Worm (Caenorhabditis elegans) whole organism, early embryonic: ENCODE data around the gene F21D5.9.
A peak's percentile ranks its signal among the peaks of the same experiment; 100 is the strongest.

ENCODE experiments used
- B0310.2 ChIP-seq: sonication (generic microtip); optimal IDR thresholded peaks from 2 replicates; lab custom pipeline; 2016; ENCODE audit warnings: mild to moderate bottlenecking, missing genetic modification characterization, missing compliant biosample characterization
- F13C5.2 ChIP-seq: sonication (generic microtip); optimal IDR thresholded peaks from 2 replicates; lab custom pipeline; 2017; ENCODE audit warnings: mild to moderate bottlenecking, missing genetic modification characterization, inconsistent platforms, missing compliant biosample characterization
- aly-1 ChIP-seq: sonication (generic microtip); optimal IDR thresholded peaks from 2 replicates; lab custom pipeline; 2016; ENCODE audit warnings: missing genetic modification characterization, missing compliant biosample characterization
- ama-1 ChIP-seq: fragments of 150-350 bp; optimal IDR thresholded peaks from 2 replicates; lab custom pipeline; 2014
- ceh-13 ChIP-seq: fragments of 200-800 bp; sonication (Bioruptor generic); optimal IDR thresholded peaks from 2 replicates; lab custom pipeline; 2018; ENCODE audit warnings: mild to moderate bottlenecking, missing genetic modification characterization, missing compliant biosample characterization
- ceh-36 ChIP-seq: sonication (generic microtip); optimal IDR thresholded peaks from 2 replicates; lab custom pipeline; 2016; ENCODE audit warnings: missing genetic modification characterization, inconsistent platforms, missing compliant biosample characterization
- ets-7 ChIP-seq: sonication (generic microtip); optimal IDR thresholded peaks from 2 replicates; lab custom pipeline; 2016; ENCODE audit warnings: missing genotype, missing genetic modification characterization, missing compliant biosample characterization
- flt-1 ChIP-seq: fragments of 200-800 bp; sonication (Bioruptor generic); IDR thresholded peaks from 2 replicates; pipeline ENCODE4 v1.3.6; 2022; ENCODE audit warnings: missing genetic modification characterization, missing compliant biosample characterization
- hmbx-1 ChIP-seq: sonication (generic microtip); optimal IDR thresholded peaks from 2 replicates; lab custom pipeline; 2016; ENCODE audit warnings: mild to moderate bottlenecking, missing genetic modification characterization, missing compliant biosample characterization
- hmg-4 ChIP-seq: fragments of 200-800 bp; sonication (Bioruptor generic); optimal IDR thresholded peaks from 2 replicates; lab custom pipeline; 2018; ENCODE audit warnings: mild to moderate bottlenecking, missing genetic modification characterization, missing compliant biosample characterization
- hnd-1 ChIP-seq: sonication (generic microtip); optimal IDR thresholded peaks from 2 replicates; lab custom pipeline; 2016; ENCODE audit warnings: missing genetic modification characterization, missing compliant biosample characterization
- pes-1 ChIP-seq: fragments of 200-800 bp; sonication (Bioruptor generic); IDR thresholded peaks from 2 replicates; pipeline ENCODE4 v1.3.6; 2022; ENCODE audit warnings: missing genetic modification reagents, missing genetic modification characterization, missing compliant biosample characterization
- scrt-1 ChIP-seq: fragments of 200-800 bp; sonication (Bioruptor generic); IDR thresholded peaks from 2 replicates; pipeline ENCODE4 v1.3.6; 2022; ENCODE audit warnings: missing genetic modification characterization, missing compliant biosample characterization
- sea-1 ChIP-seq: fragments of 200-800 bp; sonication (Bioruptor generic); conservative IDR thresholded peaks from 2 replicates; pipeline ENCODE4 v1.3.6; 2022; ENCODE audit warnings: missing genetic modification characterization, missing compliant biosample characterization
- tbx-11 ChIP-seq: fragments of 200-800 bp; sonication (Bioruptor generic); IDR thresholded peaks from 2 replicates; pipeline ENCODE4 v1.3.6; 2022; ENCODE audit warnings: missing genetic modification characterization, missing compliant biosample characterization
- tbx-37 ChIP-seq: fragments of 200-800 bp; sonication (Bioruptor generic); conservative IDR thresholded peaks from 2 replicates; pipeline ENCODE4 v1.3.6; 2022; ENCODE audit warnings: missing genetic modification reagents, missing genetic modification characterization, missing compliant biosample characterization
- tra-4 ChIP-seq: sonication (generic microtip); optimal IDR thresholded peaks from 2 replicates; lab custom pipeline; 2017; ENCODE audit warnings: missing genetic modification characterization, missing compliant biosample characterization

F21D5.9 gene

DNA sequence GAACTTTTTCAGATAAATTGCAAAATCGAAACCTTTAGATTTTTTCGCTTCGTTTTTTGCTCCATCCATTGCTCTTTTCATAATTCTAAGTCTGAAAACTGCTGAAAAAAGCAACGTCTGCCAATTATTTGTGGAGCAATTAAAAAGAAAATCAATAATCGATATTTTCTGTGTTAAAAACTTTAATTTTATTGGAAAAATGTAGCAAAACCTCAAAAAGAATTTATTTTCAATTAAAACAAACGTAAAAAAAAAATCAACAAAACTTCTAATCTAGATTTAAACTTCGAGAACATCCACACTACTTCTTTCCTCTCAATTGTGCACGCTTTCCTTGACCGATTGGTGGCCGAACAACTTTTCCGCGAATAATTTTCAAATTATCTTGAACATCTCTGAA is 15.5 kb downstream of the F21D5.9 start, which contains the start of gene F21D5.5:
F21D5.5 (minus strand) TSS at position 101 of the 400 bp plus-strand sequence.
- TF ChIP-seq aly-1 (no peak), ets-7 (tag; lab: Kevin White, UChicago) (no peak), F13C5.2 (no peak), hnd-1 (tag; lab: Kevin White, UChicago) (no peak), pes-1 (GFP tag; lab: Robert Waterston, UW) (no peak), tbx-37 (GFP tag; lab: Robert Waterston, UW) (no peak), tbx-11 (no peak), hmbx-1 (tag; lab: Kevin White, UChicago) (no peak), ceh-36 (no peak), scrt-1 (no peak)

- TF ChIP-seq tra-4 (tag; lab: Kevin White, UChicago) (no peak), F13C5.2 (no peak), ets-7 (tag; lab: Kevin White, UChicago) (no peak), scrt-1 (no peak)
Measured at ce11 chrIV:8739926-8740325, 16.1 kb downstream of the F21D5.9 start, which contains the start of gene mrps-33. mrps-33 (minus strand) TSS chrIV:8740026.

- TF ChIP-seq ets-7 (tag; lab: Kevin White, UChicago) (no peak), ceh-13 (GFP tag; lab: Kevin White, UChicago) (no peak), hnd-1 (tag; lab: Kevin White, UChicago) (no peak), F13C5.2 (no peak), sea-1 (GFP tag; lab: Robert Waterston, UW) (no peak), hmbx-1 (tag; lab: Kevin White, UChicago) (no peak), ama-1 (lab: Kevin White, UChicago) (no peak), hmg-4 (GFP tag; lab: Kevin White, UChicago) (no peak), aly-1 (no peak), tbx-11 (no peak), pes-1 (GFP tag; lab: Robert Waterston, UW) (no peak), scrt-1 (no peak), flt-1 (GFP tag; lab: Robert Waterston, UW) (no peak), B0310.2 (tag; lab: Kevin White, UChicago) (no peak), tbx-37 (GFP tag; lab: Robert Waterston, UW) (no peak), tra-4 (tag; lab: Kevin White, UChicago) (no peak), ceh-36 (no peak)
Measured at ce11 chrIV:8740952-8741438, 17.2 kb downstream of the F21D5.9 start, which contains the start of gene F21D5.6. F21D5.6 (minus strand) TSS chrIV:8741388.

- peak; percentile 43 for TF ChIP-seq F13C5.2
- TF ChIP-seq tra-4 (tag; lab: Kevin White, UChicago) = no peak
- no peak for TF ChIP-seq tbx-11
Measured at ce11 chrIV:8743654-8744332, 20.0 kb downstream of the F21D5.9 start, which contains the start of gene F21D5.7. F21D5.7 (minus strand) TSS chrIV:8743704.

- TF ChIP-seq ceh-13 (GFP tag; lab: Kevin White, UChicago) (no peak), ceh-36 (no peak), tra-4 (tag; lab: Kevin White, UChicago) (no peak), hmbx-1 (tag; lab: Kevin White, UChicago) (no peak), aly-1 (no peak), flt-1 (GFP tag; lab: Robert Waterston, UW) (no peak), hmg-4 (GFP tag; lab: Kevin White, UChicago) (no peak)
Measured at ce11 chrIV:8745591-8746302, 21.9 kb downstream of the F21D5.9 start, which contains the start of the genes F20C5.7 and parg-1. F20C5.7 (minus strand) TSS chrIV:8745691. parg-1 (plus strand) TSS chrIV:8746252.

DNA sequence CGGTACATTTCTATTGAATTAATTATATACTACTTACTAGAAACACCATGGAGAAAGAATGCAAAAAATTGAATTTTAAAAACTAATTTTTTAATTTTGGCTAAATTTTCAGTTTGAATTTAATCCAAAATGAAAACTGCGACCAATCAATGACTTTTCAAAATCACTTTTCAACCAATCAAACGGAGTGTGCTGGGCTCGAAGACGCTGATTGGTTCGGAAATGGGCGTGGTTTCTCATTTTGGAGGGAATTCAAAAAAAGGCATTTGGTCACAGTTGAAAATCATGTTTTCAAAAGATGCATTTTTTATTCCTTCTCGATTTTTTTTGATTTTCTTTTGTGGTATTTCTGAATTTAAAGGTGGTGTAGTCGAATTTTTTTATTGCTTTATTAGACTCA is 25.1 kb downstream of the F21D5.9 start:
- no peak for TF ChIP-seq hnd-1 (tag; lab: Kevin White, UChicago)
- no peak for TF ChIP-seq ama-1 (lab: Kevin White, UChicago)
- TF ChIP-seq hmbx-1 (tag; lab: Kevin White, UChicago) = no peak
- TF ChIP-seq flt-1 (GFP tag; lab: Robert Waterston, UW) = no peak
- TF ChIP-seq sea-1 (GFP tag; lab: Robert Waterston, UW) = no peak
- TF ChIP-seq ceh-36 = no peak
- no peak for TF ChIP-seq pes-1 (GFP tag; lab: Robert Waterston, UW)
- TF ChIP-seq tra-4 (tag; lab: Kevin White, UChicago) = no peak
- TF ChIP-seq ets-7 (tag; lab: Kevin White, UChicago) = no peak
- no peak for TF ChIP-seq aly-1
- TF ChIP-seq tbx-11 = no peak
- TF ChIP-seq scrt-1 = no peak
- no peak for TF ChIP-seq hmg-4 (GFP tag; lab: Kevin White, UChicago)
- no peak for TF ChIP-seq tbx-37 (GFP tag; lab: Robert Waterston, UW)
- TF ChIP-seq F13C5.2 = no peak

ce11 chrIV:8752492-8752891 is 28.7 kb downstream of the F21D5.9 start:
- no peak for TF ChIP-seq ama-1 (lab: Kevin White, UChicago)
- TF ChIP-seq ceh-36 = no peak
- TF ChIP-seq scrt-1 = no peak
- TF ChIP-seq sea-1 (GFP tag; lab: Robert Waterston, UW) = no peak
- TF ChIP-seq tbx-11 = no peak
- no peak for TF ChIP-seq hmbx-1 (tag; lab: Kevin White, UChicago)
- no peak for TF ChIP-seq F13C5.2
